Fruit fly (Drosophila melanogaster): ENCODE data around the gene Grip71.
A peak's percentile ranks its signal among the peaks of the same experiment; 100 is the strongest.

Gene Grip71

DNA sequence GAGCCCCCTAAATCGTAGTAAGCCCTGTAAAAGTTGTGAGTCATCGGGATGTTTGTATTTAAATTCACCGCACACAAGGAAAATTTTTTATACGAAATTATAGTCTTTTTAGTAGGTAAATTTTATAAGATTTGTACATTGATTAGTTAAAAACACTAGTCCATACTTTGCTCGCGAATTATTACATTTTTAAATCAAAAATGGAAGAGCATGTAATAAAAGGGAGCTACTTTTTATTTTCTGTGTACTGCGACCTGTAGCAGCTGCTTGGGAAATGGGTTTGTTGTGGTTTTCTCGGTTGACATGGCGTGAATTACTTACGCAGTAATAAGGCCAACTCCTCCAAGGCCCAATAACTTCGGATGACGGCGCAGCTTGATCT is 13.9 kb upstream of the Grip71 start (continued):
- TF ChIP-seq cato (GFP tag; optimal IDR thresholded peaks at IDR 0.05; ENCODE audit: borderline replicate concordance) (no peak), Xrp1 (GFP tag; IDR thresholded peaks at IDR 0.05) (peak; percentile 55), klu (GFP tag; IDR thresholded peaks at IDR 0.05) (no peak), da (GFP tag; optimal IDR thresholded peaks at IDR 0.05) (no peak), zfh1 (GFP tag; IDR thresholded peaks at IDR 0.05) (peak; percentile 48; the same call in 1 of the 3 replicates), Asciz (GFP tag; optimal IDR thresholded peaks at IDR 0.05) (no peak), E2f2 (GFP tag; IDR thresholded peaks at IDR 0.05) (no peak), CG2678 (tag; optimal IDR thresholded peaks at IDR 0.05) (no peak), CG30431 (GFP tag; optimal IDR thresholded peaks at IDR 0.05) (no peak), CG10462 (GFP tag; optimal IDR thresholded peaks at IDR 0.05) (no peak), CG12299 (tag; optimal IDR thresholded peaks at IDR 0.05) (no peak), bsh (GFP tag; optimal IDR thresholded peaks at IDR 0.05) (peak in 1 of 2 experiments; percentile 68), CG12219 (GFP tag; optimal IDR thresholded peaks at IDR 0.05) (peak; percentile 10), Elba2 (GFP tag; optimal IDR thresholded peaks at IDR 0.05) (no peak), Camta (GFP tag; optimal IDR thresholded peaks at IDR 0.05) (peak; percentile 13), lilli (GFP tag; optimal IDR thresholded peaks at IDR 0.05) (no peak), CG10321 (GFP tag; IDR thresholded peaks at IDR 0.05) (0 out of 2 replicates have a peak, but pooled peaks have one; percentile 5), eyg (GFP tag; optimal IDR thresholded peaks at IDR 0.05) (no peak), nerfin-1 (tag; optimal IDR thresholded peaks at IDR 0.05) (no peak), phol (tag; optimal IDR thresholded peaks at IDR 0.05) (peak; percentile 19), CG31224 (GFP tag; IDR thresholded peaks at IDR 0.05) (peak; percentile 9; the same call in 1 of the 2 replicates), CG4707 (GFP tag; optimal IDR thresholded peaks at IDR 0.05) (no peak), wor (GFP tag; IDR thresholded peaks at IDR 0.05) (no peak), CG8281 (tag; optimal IDR thresholded peaks at IDR 0.05) (no peak), tgo (GFP tag; IDR thresholded peaks at IDR 0.05) (peak; percentile 53; the same call in 2 of the 3 replicates), CG7786 (GFP tag; optimal IDR thresholded peaks at IDR 0.05) (no peak), CG10147 (GFP tag; optimal IDR thresholded peaks at IDR 0.05) (no peak), seq (GFP tag; IDR thresholded peaks at IDR 0.05) (no peak), fu2 (GFP tag; optimal IDR thresholded peaks at IDR 0.05) (no peak), Hmr (GFP tag; optimal IDR thresholded peaks at IDR 0.05) (peak; percentile 16), GATAe (GFP tag; conservative IDR thresholded peaks at IDR 0.05) (no peak), grau (tag; optimal IDR thresholded peaks at IDR 0.05) (peak; percentile 14), CG12391 (tag; optimal IDR thresholded peaks at IDR 0.05) (peak; percentile 40), CHES-1-like (GFP tag; optimal IDR thresholded peaks at IDR 0.05) (no peak), az2 (GFP tag; optimal IDR thresholded peaks at IDR 0.05) (peak; percentile 48), br (optimal IDR thresholded peaks at IDR 0.05) (no peak), mirr (GFP tag; optimal IDR thresholded peaks at IDR 0.05) (no peak), slou (GFP tag; optimal IDR thresholded peaks at IDR 0.05) (no peak), Atf3 (GFP tag; optimal IDR thresholded peaks at IDR 0.05) (no peak), Lim3 (GFP tag; IDR thresholded peaks at IDR 0.05) (no peak), CG8089 (GFP tag; optimal IDR thresholded peaks at IDR 0.05) (no peak), HLH54F (GFP tag; optimal IDR thresholded peaks at IDR 0.05) (no peak), trh (GFP tag; optimal IDR thresholded peaks at IDR 0.05) (no peak), Dip3 (GFP tag; optimal IDR thresholded peaks at IDR 0.05) (no peak), pros (GFP tag; optimal IDR thresholded peaks at IDR 0.05) (no peak), stc (GFP tag; IDR thresholded peaks at IDR 0.05) (no peak), scrt (GFP tag; optimal IDR thresholded peaks at IDR 0.05) (no peak), CG8290 (GFP tag; optimal IDR thresholded peaks at IDR 0.05) (no peak), CG8290 (tag; optimal IDR thresholded peaks at IDR 0.05) (no peak), CG11560 (tag; IDR thresholded peaks at IDR 0.05) (no peak), corto (GFP tag; optimal IDR thresholded peaks at IDR 0.05) (no peak), sd (tag; optimal IDR thresholded peaks at IDR 0.05) (no peak), fd102C (GFP tag; optimal IDR thresholded peaks at IDR 0.05) (no peak)
